ENCODE assay signal across 1 fruit fly cellular context in genomic region chrX:16689966-16690365, dm6.
TF ChIP-seq lines count a peak whose summit lies in the region.

No protein-coding gene starts in this region.

TF ChIP-seq in whole organism, embryonic, 481 proteins besides CTCF, POLR2A, EP300 and RAD21 (continued from another document):
- TF ChIP-seq hbn (GFP tag; IDR thresholded peaks at IDR 0.05; lab: Robert Waterston, UW; ENCODE audit: partially characterized antibody): no peak
- TF ChIP-seq CG4404 (GFP tag; IDR thresholded peaks at IDR 0.05; lab: Robert Waterston, UW): no peak
- TF ChIP-seq ems (GFP tag; optimal IDR thresholded peaks at IDR 0.05; lab: Kevin White, UChicago): no peak
- TF ChIP-seq cato (GFP tag; optimal IDR thresholded peaks at IDR 0.05; lab: Kevin White, UChicago; ENCODE audit: borderline replicate concordance): no peak
- TF ChIP-seq lola (GFP tag; optimal IDR thresholded peaks at IDR 0.05; lab: Kevin White, UChicago): no peak
- no peak for TF ChIP-seq CG13296 (GFP tag; optimal IDR thresholded peaks at IDR 0.05; lab: Kevin White, UChicago)
- no peak for TF ChIP-seq CG9215 (GFP tag; IDR thresholded peaks at IDR 0.05; lab: Robert Waterston, UW)
- no peak for TF ChIP-seq CG17912 (GFP tag; optimal IDR thresholded peaks at IDR 0.05; lab: Kevin White, UChicago)
- no peak for TF ChIP-seq CG12391 (tag; optimal IDR thresholded peaks at IDR 0.05; lab: Kevin White, UChicago)
- peak; percentile 25 for TF ChIP-seq fd96Cb (tag; optimal IDR thresholded peaks at IDR 0.05; lab: Kevin White, UChicago)
- TF ChIP-seq HHEX (GFP tag; optimal IDR thresholded peaks at IDR 0.05; lab: Kevin White, UChicago): no peak
- no peak for TF ChIP-seq CG17829 (tag; optimal IDR thresholded peaks at IDR 0.05; lab: Kevin White, UChicago)
